Worm (Caenorhabditis elegans) whole organism, L4/young adult: ENCODE results near the gene F49H12.3.

ENCODE experiments used
- W03F9.2 ChIP-seq: fragments of 150-350 bp; optimal IDR thresholded peaks from 2 replicates; lab custom pipeline; 2014; ENCODE audit warnings: missing biosample characterization, missing genetic modification characterization
- dao-5 ChIP-seq: sonication (generic microtip); optimal IDR thresholded peaks from 2 replicates; lab custom pipeline; 2016; ENCODE audit warnings: missing genotype, missing genetic modification characterization, moderate library complexity, missing compliant biosample characterization
- him-1 ChIP-seq: sonication (generic microtip); optimal IDR thresholded peaks from 2 replicates; lab custom pipeline; 2016; ENCODE audit warnings: missing genotype, missing genetic modification reagents, missing genetic modification characterization, missing compliant biosample characterization

ce11 chrX:2105310-2105709, 21.1 kb downstream of the F49H12.3 start, which contains the start of gene F53B1.3:
- TF ChIP-seq him-1 (tag; lab: Kevin White, UChicago) = no peak
- no peak for TF ChIP-seq dao-5 (tag; lab: Kevin White, UChicago)
- TF ChIP-seq W03F9.2 (tag; lab: Kevin White, UChicago) = no peak
